Fruit fly (Drosophila melanogaster) whole organism, adult: Measurements from ENCODE around the gene mtSSB.

Experiments used
- CG14711 ChIP-seq: fragments of 200-800 bp; sonication (Bioruptor generic); optimal IDR thresholded peaks from 2 replicates; lab custom pipeline; 2018; ENCODE audit warnings: missing biosample characterization, mild to moderate bottlenecking, missing genetic modification characterization, moderate library complexity
- CG1620 ChIP-seq: fragments of 200-800 bp; sonication (Bioruptor generic); optimal IDR thresholded peaks from 2 replicates; lab custom pipeline; 2016; ENCODE audit warnings: missing biosample characterization, missing genetic modification characterization
- CG7045 ChIP-seq: fragments of 200-800 bp; sonication (Bioruptor generic); optimal IDR thresholded peaks from 2 replicates; lab custom pipeline; 2017; ENCODE audit warnings: missing biosample characterization, mild to moderate bottlenecking, missing genetic modification characterization
- Hr96 ChIP-seq: fragments of 200-800 bp; sonication (Bioruptor generic); optimal IDR thresholded peaks from 2 replicates; lab custom pipeline; 2016; ENCODE audit warnings: missing biosample characterization, missing genetic modification characterization
- bab1 ChIP-seq: fragments of 200-800 bp; sonication (Bioruptor generic); optimal IDR thresholded peaks from 3 replicates; lab custom pipeline; 2019; ENCODE audit warnings: missing biosample characterization, mild to moderate bottlenecking, missing genetic modification characterization, moderate library complexity
- kay ChIP-seq: fragments of 200-800 bp; sonication (Bioruptor generic); peaks from one replicate; lab custom pipeline; 2016; ENCODE audit warnings: missing biosample characterization, missing genetic modification characterization, borderline replicate concordance

dm6 chr3R:16187737-16188136 lies 17.3 kb downstream of the mtSSB start:
- TF ChIP-seq Hr96 (GFP tag; lab: Kevin White, UChicago) = no peak
- TF ChIP-seq CG1620 (GFP tag; lab: Kevin White, UChicago) = no peak
- TF ChIP-seq CG7045 (GFP tag; lab: Kevin White, UChicago) = no peak
- TF ChIP-seq CG14711 (tag; lab: Kevin White, UChicago) = no peak
- no peak for TF ChIP-seq kay (GFP tag; lab: Kevin White, UChicago)
- no peak for TF ChIP-seq bab1 (GFP tag; lab: Kevin White, UChicago)
